Worm (Caenorhabditis elegans) whole organism, midembryonic: ENCODE measurements around the gene nstp-10.

Source experiments
- cog-1 ChIP-seq: sonication (generic microtip); optimal IDR thresholded peaks from 2 replicates; lab custom pipeline; 2016; ENCODE audit warnings: missing genetic modification characterization, missing compliant biosample characterization
- flt-1 ChIP-seq: fragments of 200-800 bp; sonication (Bioruptor generic); IDR thresholded peaks from 2 replicates; pipeline ENCODE4 v1.3.6; 2022; ENCODE audit warnings: missing genetic modification characterization, missing compliant biosample characterization

- TF ChIP-seq cog-1 (tag; lab: Kevin White, UChicago) (no peak), flt-1 (GFP tag; lab: Robert Waterston, UW) (no peak)
These were observed 677 bp upstream of the nstp-10 start, which contains the start of gene ehbp-1 for ce11 chrV:9550313-9550712.
